Worm (Caenorhabditis elegans): ENCODE data around the gene smcl-1.

DNA sequence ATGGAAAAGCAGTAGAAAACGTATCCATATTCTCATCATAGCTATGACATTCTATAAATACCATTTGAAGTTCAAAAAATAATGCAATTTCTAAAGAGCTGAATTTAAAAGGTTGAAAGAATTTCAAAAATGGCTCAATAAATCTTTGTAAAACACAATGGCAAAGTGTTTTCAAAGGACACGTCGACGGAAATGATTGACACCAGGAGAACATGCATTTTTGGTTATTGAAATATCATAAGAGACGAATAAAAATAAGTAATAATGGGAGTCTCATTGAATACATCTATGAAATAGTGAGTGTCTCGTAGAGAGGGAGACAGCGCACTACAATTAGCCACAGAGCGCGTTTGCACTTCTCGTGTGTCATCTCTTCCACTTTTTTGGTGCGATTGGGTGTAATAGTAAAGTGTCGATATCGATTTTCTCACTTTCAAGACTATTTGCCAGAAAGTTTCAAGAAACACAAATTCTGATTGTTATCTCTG lies 36.7 kb upstream of the smcl-1 start, which contains the start of gene T04F8.2:
- TF ChIP-seq pha-4 (tag; optimal IDR thresholded peaks at IDR 0.05) (peak; percentile 86), ztf-11 (tag; optimal IDR thresholded peaks at IDR 0.05) (no peak), zag-1 (tag; optimal IDR thresholded peaks at IDR 0.05) (no peak), skn-1 (tag; optimal IDR thresholded peaks at IDR 0.05) (peak; percentile 58), mml-1 (tag; optimal IDR thresholded peaks at IDR 0.05) (no peak), unc-39 (tag; optimal IDR thresholded peaks at IDR 0.05) (no peak)

Data from whole organism, L3 larva.